Fruit fly (Drosophila melanogaster): Measurements from ENCODE around the gene CG12017.

- TF ChIP-seq rn (GFP tag; IDR thresholded peaks at IDR 0.05) (no peak), Pif1A (GFP tag; optimal IDR thresholded peaks at IDR 0.05) (no peak), CG9948 (tag; optimal IDR thresholded peaks at IDR 0.05) (peak; percentile 55), CG10348 (GFP tag; IDR thresholded peaks at IDR 0.05) (no peak), gl (tag; optimal IDR thresholded peaks at IDR 0.05) (no peak), CG8159 (tag; optimal IDR thresholded peaks at IDR 0.05) (peak; percentile 62), CG15710 (tag; optimal IDR thresholded peaks at IDR 0.05) (peak; percentile 70), CG17806 (tag; optimal IDR thresholded peaks at IDR 0.05) (peak; percentile 43), Pif1B (GFP tag; optimal IDR thresholded peaks at IDR 0.05) (no peak), CG34367 (tag; optimal IDR thresholded peaks at IDR 0.05) (peak; percentile 31), CG4496 (GFP tag; IDR thresholded peaks at IDR 0.05) (no peak; the same call in 2 of the 3 replicates), CG12605 (GFP tag; IDR thresholded peaks at IDR 0.05) (no peak), fd96Ca (GFP tag; IDR thresholded peaks at IDR 0.05) (no peak), Ets98B (GFP tag; IDR thresholded peaks at IDR 0.05) (no peak)
These were observed 58.2 kb downstream of the CG12017 start for dm6 chr3L:3338028-3338855.

Measured in whole organism, pupa.